Fruit fly (Drosophila melanogaster) S2 (cell line): ENCODE data around the gene Zip89B.

ENCODE experiments used
- CG8478 ChIP-seq: fragments of >200 bp; optimal IDR thresholded peaks from 2 replicates; lab custom pipeline; 2018
- CTCF ChIP-seq, 2 experiments: fragments of >200 bp; optimal IDR thresholded peaks; 2 replicates each; lab custom pipeline; 2018

dm6 chr3R:16351044-16351443 lies 45.5 kb downstream of the Zip89B start:
- no peak for TF ChIP-seq CG8478
- peak; percentile 83 to 87 for TF ChIP-seq CTCF (optimal IDR thresholded peaks at IDR 0.05; lab: Kevin White, UChicago)
